Worm (Caenorhabditis elegans): ENCODE measurements around the gene rpn-12.
A peak's percentile ranks its signal among the peaks of the same experiment; 100 is the strongest.

Gene rpn-12

DNA sequence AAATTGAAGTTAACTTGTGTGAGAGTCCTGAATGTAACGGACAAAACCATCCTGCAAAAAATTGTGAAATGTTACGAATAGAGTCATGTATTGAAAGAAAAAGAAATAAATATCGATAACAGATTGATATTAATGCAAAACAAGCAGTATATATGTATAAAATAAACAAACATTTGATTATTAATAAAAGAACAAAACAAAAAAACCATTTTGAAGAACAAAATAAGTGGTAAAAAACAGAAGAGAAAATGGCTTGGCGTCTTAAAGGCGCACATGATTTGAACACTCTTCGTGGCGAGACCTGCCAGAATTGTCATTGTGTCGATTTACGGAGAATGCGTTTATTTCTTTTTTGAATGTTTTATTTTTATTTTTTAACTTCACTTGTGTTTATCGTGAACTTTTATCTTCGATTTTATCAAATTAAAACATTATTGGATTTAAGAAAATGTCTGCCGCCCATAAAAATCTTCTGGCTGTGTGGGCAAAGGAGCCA lies at the start of gene rpn-12, which contains the start of gene rad-23:
Gene rpn-12, plus strand, starts transcription at position 446 of the 496 bp plus-strand sequence.
Gene rad-23, minus strand, starts transcription at position 51 of the 496 bp plus-strand sequence.
- peak; percentile 28 for TF ChIP-seq attf-5 (GFP tag; optimal IDR thresholded peaks at IDR 0.05)
- TF ChIP-seq snpc-4 (GFP tag; optimal IDR thresholded peaks at IDR 0.05), result no peak
- TF ChIP-seq snpc-4 (tag; optimal IDR thresholded peaks at IDR 0.05), result peak in 3 of 4 experiments; percentile 15 to 69 (median 36)
- TF ChIP-seq F33H1.4 (GFP tag; IDR thresholded peaks at IDR 0.05), result peak; percentile 83
- no peak for TF ChIP-seq F55B11.4 (tag; optimal IDR thresholded peaks at IDR 0.05; ENCODE audit: borderline replicate concordance, insufficient read depth)
- TF ChIP-seq lin-54 (GFP tag; optimal IDR thresholded peaks at IDR 0.05), result peak; percentile 33
- peak in 1 of 3 experiments; percentile 35 for TF ChIP-seq lin-35 (GFP tag; optimal IDR thresholded peaks at IDR 0.05)
- TF ChIP-seq F37B4.10 (GFP tag; IDR thresholded peaks at IDR 0.05), result no peak
- no peak for TF ChIP-seq cebp-1 (GFP tag; IDR thresholded peaks at IDR 0.05)
- peak; percentile 15 for TF ChIP-seq cebp-1 (tag; optimal IDR thresholded peaks at IDR 0.05)
- peak; percentile 18 for TF ChIP-seq nhr-80 (tag; optimal IDR thresholded peaks at IDR 0.05)
- TF ChIP-seq F23B12.7 (tag; optimal IDR thresholded peaks at IDR 0.05; ENCODE audit: insufficient read depth), result peak; percentile 4
- TF ChIP-seq sdz-38 (tag; optimal IDR thresholded peaks at IDR 0.05), result no peak

ce11 chrII:11604613-11605012 lies 48.3 kb upstream of the rpn-12 start:
- peak; percentile 67 for TF ChIP-seq nhr-80 (tag; optimal IDR thresholded peaks at IDR 0.05)
- no peak for TF ChIP-seq attf-3 (GFP tag; conservative IDR thresholded peaks at IDR 0.05)

ce11 chrII:11611462-11611861 lies 41.5 kb upstream of the rpn-12 start:
- TF ChIP-seq him-1 (tag; optimal IDR thresholded peaks at IDR 0.05), result no peak
- TF ChIP-seq nhr-80 (tag; optimal IDR thresholded peaks at IDR 0.05), result peak; percentile 48
- TF ChIP-seq K12H6.12 (tag; optimal IDR thresholded peaks at IDR 0.05), result no peak
- TF ChIP-seq ztf-26 (tag; optimal IDR thresholded peaks at IDR 0.05), result peak; percentile 13
- no peak for TF ChIP-seq tbp1 (GFP tag; optimal IDR thresholded peaks at IDR 0.05)
- no peak for TF ChIP-seq cebp-2 (GFP tag; IDR thresholded peaks at IDR 0.05)
- TF ChIP-seq madf-3 (GFP tag; IDR thresholded peaks at IDR 0.05), result no peak

DNA sequence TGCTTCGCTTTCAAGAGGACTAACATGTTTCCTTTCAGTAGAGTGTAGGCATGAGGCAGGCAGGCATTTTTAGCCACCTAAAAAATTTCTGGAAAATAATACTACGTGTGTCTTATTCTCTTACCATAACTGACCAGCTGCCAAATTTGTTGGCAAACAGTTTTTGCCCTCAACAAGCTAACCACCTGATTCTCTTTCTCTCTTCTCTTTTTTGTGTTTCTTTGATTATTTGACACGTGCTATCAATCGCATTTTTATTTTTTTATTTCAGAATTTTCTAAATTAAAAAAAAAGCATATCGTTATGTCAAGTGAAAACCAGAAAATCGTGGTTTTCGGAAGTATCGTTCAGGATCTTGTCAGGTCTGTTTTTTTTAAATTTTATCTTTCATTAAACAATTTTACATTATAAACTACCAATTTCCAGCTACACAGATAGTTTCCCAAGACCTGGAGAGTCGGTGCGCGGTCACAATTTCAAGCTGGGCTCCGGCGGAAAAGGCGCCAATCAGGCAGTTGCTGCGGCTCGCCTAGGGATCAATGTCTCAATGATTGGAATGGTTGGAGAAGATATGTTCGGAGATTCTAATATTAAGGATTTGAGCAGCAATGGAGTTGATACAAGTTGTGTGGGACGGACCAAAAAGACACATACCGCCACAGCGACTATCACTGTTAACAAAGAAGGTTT lies 40.7 kb upstream of the rpn-12 start, which contains the start of gene F07A11.5:
Gene F07A11.5, plus strand, starts transcription at position 267 of the 690 bp plus-strand sequence.
- TF ChIP-seq zfh-2 (GFP tag; conservative IDR thresholded peaks at IDR 0.05) (0 out of 2 replicates have a peak, but pooled peaks have one; percentile 12), nhr-80 (tag; optimal IDR thresholded peaks at IDR 0.05) (peak; percentile 16), ccch-3 (GFP tag; optimal IDR thresholded peaks at IDR 0.05) (no peak)

- TF ChIP-seq cebp-2 (GFP tag; IDR thresholded peaks at IDR 0.05) (0 out of 2 replicates have a peak, but pooled peaks have one; percentile 18), snpc-3.4 (tag; optimal IDR thresholded peaks at IDR 0.05) (no peak), ama-1 (optimal IDR thresholded peaks at IDR 0.05) (peak; percentile 28), ama-1 (GFP tag; optimal IDR thresholded peaks at IDR 0.05) (no peak)
These were observed 38.6 kb upstream of the rpn-12 start for ce11 chrII:11614103-11614857.

DNA sequence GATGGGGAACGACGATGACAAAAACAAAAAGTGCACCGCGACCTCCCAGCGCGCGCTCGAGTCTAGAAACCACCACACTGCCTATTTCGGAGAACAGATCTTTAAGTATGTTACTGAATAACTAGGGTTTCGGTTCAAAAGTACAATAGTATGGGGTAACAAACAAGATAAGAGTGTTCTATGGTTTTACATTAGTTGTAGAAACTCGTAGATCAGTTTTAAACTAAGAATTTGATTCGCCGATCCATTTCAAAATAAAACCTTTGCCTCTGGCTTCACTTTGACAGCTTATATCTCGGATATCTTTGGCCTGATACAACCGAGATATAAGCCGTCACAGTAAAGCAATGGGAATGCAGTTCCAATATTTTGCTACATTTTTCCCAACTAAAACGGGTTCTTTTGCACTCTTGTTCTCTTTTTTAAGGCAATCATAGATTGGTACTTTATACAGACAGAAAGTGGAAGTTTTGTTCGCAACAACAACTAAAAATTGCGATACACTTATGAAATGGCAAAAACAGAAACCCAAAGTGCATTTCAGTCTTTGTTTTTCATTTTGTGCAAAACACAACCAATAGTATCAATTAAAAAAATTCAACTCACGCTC lies 36.5 kb upstream of the rpn-12 start:
- TF ChIP-seq dox-1 (GFP tag; IDR thresholded peaks at IDR 0.05), result no peak
- TF ChIP-seq lsy-27 (tag; optimal IDR thresholded peaks at IDR 0.05; ENCODE audit: borderline replicate concordance, insufficient read depth), result no peak
- TF ChIP-seq hrde-1 (tag; optimal IDR thresholded peaks at IDR 0.05; ENCODE audit: borderline replicate concordance), result no peak
- TF ChIP-seq lir-1 (GFP tag; conservative IDR thresholded peaks at IDR 0.05), result no peak
- no peak for TF ChIP-seq let-526 (GFP tag; IDR thresholded peaks at IDR 0.05)
- no peak for TF ChIP-seq madf-3 (GFP tag; IDR thresholded peaks at IDR 0.05)

Measured in whole organism, young adult.